Fruit fly (Drosophila melanogaster): ENCODE results near the gene CG9981.
A peak's percentile ranks its signal among the peaks of the same experiment; 100 is the strongest.

CG9981 gene

dm6 chrX:16371923-16372322 lies 33.0 kb downstream of the CG9981 start (continued):
- TF ChIP-seq CrebB (tag; optimal IDR thresholded peaks at IDR 0.05) (no peak), fd102C (GFP tag; optimal IDR thresholded peaks at IDR 0.05) (no peak), CG13296 (GFP tag; optimal IDR thresholded peaks at IDR 0.05) (no peak), Fer1 (GFP tag; optimal IDR thresholded peaks at IDR 0.05) (no peak), ara (GFP tag; IDR thresholded peaks at IDR 0.05) (no peak), Chrac-16 (GFP tag; optimal IDR thresholded peaks at IDR 0.05) (peak; percentile 14), unpg (GFP tag; optimal IDR thresholded peaks at IDR 0.05) (no peak), Asciz (GFP tag; optimal IDR thresholded peaks at IDR 0.05) (no peak), Hr78 (GFP tag; optimal IDR thresholded peaks at IDR 0.05) (no peak), CG9609 (GFP tag; optimal IDR thresholded peaks at IDR 0.05) (no peak), Taf1 (GFP tag; IDR thresholded peaks at IDR 0.05) (no peak), Kr (GFP tag; optimal IDR thresholded peaks at IDR 0.05) (no peak), CG14860 (GFP tag; IDR thresholded peaks at IDR 0.05; ENCODE audit: partially characterized antibody) (no peak), CG10209 (GFP tag; optimal IDR thresholded peaks at IDR 0.05) (no peak), CG3838 (GFP tag; optimal IDR thresholded peaks at IDR 0.05) (no peak), CG6791 (GFP tag; IDR thresholded peaks at IDR 0.05; ENCODE audit: partially characterized antibody) (no peak), Ets65A (GFP tag) (no peak), CG12071 (GFP tag; optimal IDR thresholded peaks at IDR 0.05) (no peak), Ssrp (tag; optimal IDR thresholded peaks at IDR 0.05) (no peak), chm (GFP tag; IDR thresholded peaks at IDR 0.05) (no peak), lilli (GFP tag; optimal IDR thresholded peaks at IDR 0.05) (peak; percentile 13), BtbVII (GFP tag; optimal IDR thresholded peaks at IDR 0.05) (no peak), Hsf (GFP tag; optimal IDR thresholded peaks at IDR 0.05) (peak; percentile 14), aop (GFP tag; IDR thresholded peaks at IDR 0.05) (no peak), nerfin-2 (GFP tag; IDR thresholded peaks at IDR 0.05; ENCODE audit: partially characterized antibody) (no peak), Doc3 (GFP tag; IDR thresholded peaks at IDR 0.05; ENCODE audit: partially characterized antibody) (no peak), insv (GFP tag; optimal IDR thresholded peaks at IDR 0.05) (no peak), CG15696 (tag; optimal IDR thresholded peaks at IDR 0.05) (no peak), sob (GFP tag; IDR thresholded peaks at IDR 0.05) (no peak), CG11456 (GFP tag; IDR thresholded peaks at IDR 0.05) (no peak), dmrt99B (tag; optimal IDR thresholded peaks at IDR 0.05) (no peak), Rx (GFP tag; IDR thresholded peaks at IDR 0.05) (no peak), amos (GFP tag; IDR thresholded peaks at IDR 0.05; ENCODE audit: partially characterized antibody) (no peak), Aef1 (GFP tag; IDR thresholded peaks at IDR 0.05) (no peak), Fer3 (tag; optimal IDR thresholded peaks at IDR 0.05) (no peak), CG6175 (GFP tag; IDR thresholded peaks at IDR 0.05) (no peak), sens (GFP tag) (peak; percentile 69), CG4707 (GFP tag; optimal IDR thresholded peaks at IDR 0.05) (no peak), hbn (GFP tag; IDR thresholded peaks at IDR 0.05; ENCODE audit: partially characterized antibody) (no peak), CG11696 (GFP tag; IDR thresholded peaks at IDR 0.05) (no peak), CG7928 (GFP tag; optimal IDR thresholded peaks at IDR 0.05) (no peak), CG30403 (GFP tag; optimal IDR thresholded peaks at IDR 0.05) (peak; percentile 28), Sox102F (GFP tag; optimal IDR thresholded peaks at IDR 0.05) (no peak), Rfx (GFP tag; IDR thresholded peaks at IDR 0.05) (no peak), CG8765 (GFP tag; IDR thresholded peaks at IDR 0.05) (no peak), CG3281 (GFP tag; optimal IDR thresholded peaks at IDR 0.05) (peak; percentile 42), Dp (GFP tag; optimal IDR thresholded peaks at IDR 0.05) (no peak), Dip2 (GFP tag; IDR thresholded peaks at IDR 0.05) (no peak), D (optimal IDR thresholded peaks at IDR 0.05) (no peak), D (GFP tag; optimal IDR thresholded peaks at IDR 0.05) (no peak), CG10979 (tag; optimal IDR thresholded peaks at IDR 0.05) (peak; percentile 10), kni (GFP tag; optimal IDR thresholded peaks at IDR 0.05) (no peak)
